Worm (Caenorhabditis elegans) whole organism, mixed stage, embryonic: ENCODE measurements around the gene F52D1.2.

Source experiments
- bed-3 ChIP-seq: fragments of 200-800 bp; sonication (Bioruptor generic); optimal IDR thresholded peaks from 3 replicates; lab custom pipeline; 2018; ENCODE audit warnings: mild to moderate bottlenecking, missing genetic modification characterization, moderate library complexity, missing compliant biosample characterization
- blmp-1 ChIP-seq: fragments of 150-350 bp; optimal IDR thresholded peaks from 2 replicates; lab custom pipeline; 2014; ENCODE audit warnings: missing biosample characterization, missing genetic modification characterization
- ceh-43 ChIP-seq: fragments of 200-800 bp; sonication (Bioruptor generic); optimal IDR thresholded peaks from 2 replicates; lab custom pipeline; 2018; ENCODE audit warnings: mild to moderate bottlenecking, missing genetic modification characterization, moderate library complexity, missing compliant biosample characterization
- ceh-83 ChIP-seq: fragments of 200-800 bp; sonication (Bioruptor generic); optimal IDR thresholded peaks from 2 replicates; lab custom pipeline; 2018; ENCODE audit warnings: mild to moderate bottlenecking, missing genetic modification characterization, missing compliant biosample characterization
- ces-1 ChIP-seq: fragments of 150-350 bp; optimal IDR thresholded peaks from 2 replicates; lab custom pipeline; 2014; ENCODE audit warnings: missing biosample characterization, missing genetic modification reagents, missing genetic modification characterization
- drap-1 ChIP-seq: fragments of 200-800 bp; sonication (Bioruptor generic); optimal IDR thresholded peaks from 3 replicates; lab custom pipeline; 2018; ENCODE audit warnings: mild to moderate bottlenecking, missing genetic modification characterization, missing compliant biosample characterization
- elt-1 ChIP-seq: sonication (generic microtip); optimal IDR thresholded peaks from 2 replicates; lab custom pipeline; 2017; ENCODE audit warnings: missing genetic modification characterization, mild to moderate bottlenecking, missing compliant biosample characterization, antibody characterized with exemption, moderate library complexity, borderline replicate concordance; ENCODE audit not compliant: insufficient read depth
- elt-3 ChIP-seq: fragments of 150-350 bp; optimal IDR thresholded peaks from 2 replicates; lab custom pipeline; 2014; ENCODE audit warnings: missing biosample characterization, missing genetic modification characterization
- flh-1 ChIP-seq: fragments of 200-800 bp; sonication (Bioruptor generic); optimal IDR thresholded peaks from 2 replicates; lab custom pipeline; 2018; ENCODE audit warnings: mild to moderate bottlenecking, missing genetic modification characterization, moderate library complexity, missing compliant biosample characterization
- ham-2 ChIP-seq: fragments of 200-800 bp; sonication (Bioruptor generic); optimal IDR thresholded peaks from 2 replicates; lab custom pipeline; 2018; ENCODE audit warnings: mild to moderate bottlenecking, missing genetic modification characterization, missing compliant biosample characterization
- hlh-1 ChIP-seq: fragments of 150-350 bp; optimal IDR thresholded peaks from 2 replicates; lab custom pipeline; 2014; ENCODE audit warnings: missing biosample characterization, missing genetic modification reagents, missing genetic modification characterization
- lin-13 ChIP-seq: fragments of 150-350 bp; optimal IDR thresholded peaks from 2 replicates; lab custom pipeline; 2014; ENCODE audit warnings: missing biosample characterization, missing genetic modification characterization
- lin-32 ChIP-seq: fragments of 200-800 bp; sonication (Bioruptor generic); optimal IDR thresholded peaks from 2 replicates; lab custom pipeline; 2018; ENCODE audit warnings: mild to moderate bottlenecking, missing genetic modification characterization, missing compliant biosample characterization
- lsy-2 ChIP-seq: fragments of 150-350 bp; optimal IDR thresholded peaks from 2 replicates; lab custom pipeline; 2014; ENCODE audit warnings: missing biosample characterization, missing genetic modification characterization
- mab-5 ChIP-seq: fragments of 150-350 bp; optimal IDR thresholded peaks from 2 replicates; lab custom pipeline; 2014; ENCODE audit warnings: missing biosample characterization, missing genetic modification characterization
- mep-1 ChIP-seq: fragments of 150-350 bp; optimal IDR thresholded peaks from 2 replicates; lab custom pipeline; 2017; ENCODE audit warnings: missing biosample characterization, missing genetic modification reagents, missing genetic modification characterization, inconsistent platforms
- mls-2 ChIP-seq: sonication (generic microtip); optimal IDR thresholded peaks from 2 replicates; lab custom pipeline; 2016; ENCODE audit warnings: mild to moderate bottlenecking, missing genetic modification characterization, moderate library complexity, missing compliant biosample characterization
- nhr-2 ChIP-seq: fragments of 150-350 bp; optimal IDR thresholded peaks from 2 replicates; lab custom pipeline; 2014; ENCODE audit warnings: missing biosample characterization, missing genetic modification characterization
- nhr-237 ChIP-seq: fragments of 150-350 bp; optimal IDR thresholded peaks from 2 replicates; lab custom pipeline; 2014; ENCODE audit warnings: missing biosample characterization, missing genetic modification characterization
- nhr-28 ChIP-seq: fragments of 150-350 bp; optimal IDR thresholded peaks from 2 replicates; lab custom pipeline; 2014; ENCODE audit warnings: missing biosample characterization, missing genetic modification characterization
- nhr-76 ChIP-seq: sonication (generic microtip); optimal IDR thresholded peaks from 2 replicates; lab custom pipeline; 2017; ENCODE audit warnings: missing biosample characterization, missing genetic modification characterization
- pha-4 ChIP-seq: fragments of 150-350 bp; optimal IDR thresholded peaks from 2 replicates; lab custom pipeline; 2018; ENCODE audit warnings: missing biosample characterization, missing genetic modification reagents, missing genetic modification characterization
- sem-2 ChIP-seq: fragments of 200-800 bp; sonication (Bioruptor generic); optimal IDR thresholded peaks from 2 replicates; lab custom pipeline; 2018; ENCODE audit warnings: mild to moderate bottlenecking, missing genetic modification characterization, missing compliant biosample characterization
- snpc-4 ChIP-seq: fragments of 150-350 bp; optimal IDR thresholded peaks from 2 replicates; lab custom pipeline; 2014; ENCODE audit warnings: missing biosample characterization, missing genetic modification characterization
- tbx-8 ChIP-seq: fragments of 200-800 bp; sonication (Bioruptor generic); optimal IDR thresholded peaks from 2 replicates; lab custom pipeline; 2018; ENCODE audit warnings: mild to moderate bottlenecking, missing genetic modification characterization, moderate library complexity, missing compliant biosample characterization
- unc-120 ChIP-seq: sonication (generic microtip); optimal IDR thresholded peaks from 2 replicates; lab custom pipeline; 2017; ENCODE audit warnings: missing genetic modification characterization, missing compliant biosample characterization; ENCODE audit not compliant: poor library complexity, severe bottlenecking
- unc-39 ChIP-seq: fragments of 150-350 bp; optimal IDR thresholded peaks from 2 replicates; lab custom pipeline; 2014; ENCODE audit warnings: missing biosample characterization, missing genetic modification characterization
- unc-62 ChIP-seq: fragments of 150-350 bp; optimal IDR thresholded peaks from 2 replicates; lab custom pipeline; 2014; ENCODE audit warnings: missing biosample characterization, missing genetic modification reagents, missing genetic modification characterization
- zip-8 ChIP-seq: fragments of 150-350 bp; optimal IDR thresholded peaks from 2 replicates; lab custom pipeline; 2014; ENCODE audit warnings: missing biosample characterization, missing genetic modification characterization
- ztf-11 ChIP-seq: fragments of 150-350 bp; optimal IDR thresholded peaks from 2 replicates; lab custom pipeline; 2014; ENCODE audit warnings: missing biosample characterization, missing genetic modification characterization

F52D1.2 gene

ce11 chrX:459316-459715, 9.3 kb upstream of the F52D1.2 start:
- TF ChIP-seq lsy-2 (tag; lab: Kevin White, UChicago) (no peak), elt-1 (tag; lab: Kevin White, UChicago) (peak; percentile 95)

ce11 chrX:457139-457802, 7.3 kb upstream of the F52D1.2 start, which contains the start of gene abu-12:
TSS of gene abu-12 (minus strand) at chrX:457610.
- TF ChIP-seq tbx-8 (GFP tag; lab: Kevin White, UChicago) (no peak), ham-2 (GFP tag; lab: Kevin White, UChicago) (peak; percentile 53)

ce11 chrX:440420-440819, 9.6 kb downstream of the F52D1.2 start:
- no peak for TF ChIP-seq nhr-237
- TF ChIP-seq hlh-1 (tag; lab: Kevin White, UChicago), result no peak
- TF ChIP-seq zip-8 (tag; lab: Kevin White, UChicago), result no peak
- TF ChIP-seq snpc-4 (tag; lab: Kevin White, UChicago), result no peak
- no peak for TF ChIP-seq unc-120 (tag; lab: Kevin White, UChicago)
- TF ChIP-seq unc-62 (GFP tag; lab: Kevin White, UChicago), result no peak
- TF ChIP-seq mls-2, result no peak
- TF ChIP-seq flh-1 (GFP tag; lab: Kevin White, UChicago), result no peak
- no peak for TF ChIP-seq ceh-83
- TF ChIP-seq bed-3 (GFP tag; lab: Kevin White, UChicago), result no peak
- no peak for TF ChIP-seq lin-13 (tag; lab: Kevin White, UChicago)
- TF ChIP-seq lsy-2 (tag; lab: Kevin White, UChicago), result no peak
- no peak for TF ChIP-seq nhr-2 (tag; lab: Kevin White, UChicago)
- TF ChIP-seq nhr-76, result no peak
- no peak for TF ChIP-seq drap-1 (GFP tag; lab: Kevin White, UChicago)
- TF ChIP-seq mab-5 (tag; lab: Kevin White, UChicago), result no peak

ce11 chrX:439031-439430, 11.0 kb downstream of the F52D1.2 start:
- no peak for TF ChIP-seq sem-2 (GFP tag; lab: Kevin White, UChicago)
- TF ChIP-seq drap-1 (GFP tag; lab: Kevin White, UChicago), result no peak
- TF ChIP-seq pha-4, result no peak
- no peak for TF ChIP-seq nhr-28 (tag; lab: Kevin White, UChicago)
- TF ChIP-seq unc-62 (GFP tag; lab: Kevin White, UChicago), result no peak
- TF ChIP-seq bed-3 (GFP tag; lab: Kevin White, UChicago), result no peak
- no peak for TF ChIP-seq nhr-237
- no peak for TF ChIP-seq ceh-83
- TF ChIP-seq lin-13 (tag; lab: Kevin White, UChicago), result no peak
- no peak for TF ChIP-seq lin-32 (GFP tag; lab: Kevin White, UChicago)
- no peak for TF ChIP-seq ces-1 (GFP tag; lab: Kevin White, UChicago)
- TF ChIP-seq mab-5 (tag; lab: Kevin White, UChicago), result no peak
- no peak for TF ChIP-seq unc-120 (tag; lab: Kevin White, UChicago)
- no peak for TF ChIP-seq elt-3 (tag; lab: Kevin White, UChicago)

ce11 chrX:438396-438795, 11.6 kb downstream of the F52D1.2 start:
- TF ChIP-seq blmp-1, result no peak
- no peak for TF ChIP-seq bed-3 (GFP tag; lab: Kevin White, UChicago)
- TF ChIP-seq ztf-11 (tag; lab: Kevin White, UChicago), result no peak
- TF ChIP-seq tbx-8 (GFP tag; lab: Kevin White, UChicago), result no peak
- TF ChIP-seq flh-1 (GFP tag; lab: Kevin White, UChicago), result no peak
- no peak for TF ChIP-seq ham-2 (GFP tag; lab: Kevin White, UChicago)
- TF ChIP-seq unc-62 (GFP tag; lab: Kevin White, UChicago), result no peak
- TF ChIP-seq nhr-76, result no peak
- TF ChIP-seq snpc-4 (tag; lab: Kevin White, UChicago), result no peak
- no peak for TF ChIP-seq ces-1 (GFP tag; lab: Kevin White, UChicago)
- no peak for TF ChIP-seq pha-4
- TF ChIP-seq hlh-1 (tag; lab: Kevin White, UChicago), result no peak
- no peak for TF ChIP-seq unc-39 (tag; lab: Kevin White, UChicago)

ce11 chrX:433747-434146, 16.3 kb downstream of the F52D1.2 start, which contains the start of gene dve-1:
TSS of gene dve-1 (minus strand) at chrX:433812.
- TF ChIP-seq ceh-83 (peak; percentile 45), drap-1 (GFP tag; lab: Kevin White, UChicago) (no peak), nhr-76 (no peak), mab-5 (tag; lab: Kevin White, UChicago) (no peak), mep-1 (tag; lab: Kevin White, UChicago) (no peak), nhr-2 (tag; lab: Kevin White, UChicago) (no peak), ceh-43 (GFP tag; lab: Kevin White, UChicago) (no peak), hlh-1 (tag; lab: Kevin White, UChicago) (no peak), blmp-1 (no peak), lsy-2 (tag; lab: Kevin White, UChicago) (peak; percentile 34), elt-1 (tag; lab: Kevin White, UChicago) (no peak)
